Worm (Caenorhabditis elegans) whole organism, late embryonic: ENCODE measurements around the gene syx-3.

ENCODE experiments used
- ama-1 ChIP-seq: fragments of 150-350 bp; optimal IDR thresholded peaks from 2 replicates; lab custom pipeline; 2014
- ceh-22 ChIP-seq: sonication (generic microtip); optimal IDR thresholded peaks from 2 replicates; lab custom pipeline; 2017; ENCODE audit warnings: missing biosample characterization, missing genetic modification characterization
- fkh-10 ChIP-seq: fragments of 150-350 bp; optimal IDR thresholded peaks from 2 replicates; lab custom pipeline; 2014; ENCODE audit warnings: missing biosample characterization, missing genetic modification reagents, missing genetic modification characterization
- nhr-11 ChIP-seq: fragments of 150-350 bp; optimal IDR thresholded peaks from 2 replicates; lab custom pipeline; 2014; ENCODE audit warnings: missing biosample characterization, missing genetic modification characterization

ce11 chrX:5360682-5361081 lies 11.8 kb downstream of the syx-3 start:
- TF ChIP-seq ceh-22 (tag; lab: Kevin White, UChicago) (no peak), nhr-11 (tag; lab: Kevin White, UChicago) (no peak), ama-1 (lab: Kevin White, UChicago) (no peak), fkh-10 (GFP tag; lab: Kevin White, UChicago) (no peak)
